Fruit fly (Drosophila melanogaster) Kc167 (cell line): ENCODE measurements around the gene CG31404.

Source experiments
- Myc ChIP-seq: fragments of >200 bp; optimal IDR thresholded peaks from 2 replicates; lab custom pipeline; 2017; ENCODE audit warnings: missing external identifiers
- Sin3A ChIP-seq: fragments of >200 bp; optimal IDR thresholded peaks from 2 replicates; lab custom pipeline; 2018; ENCODE audit warnings: missing external identifiers
- h ChIP-seq: fragments of >200 bp; optimal IDR thresholded peaks from 3 replicates; lab custom pipeline; 2018; ENCODE audit warnings: missing external identifiers
- insv ChIP-seq: fragments of >200 bp; optimal IDR thresholded peaks from 3 replicates; lab custom pipeline; 2018; ENCODE audit warnings: missing external identifiers
- psq ChIP-seq: fragments of >200 bp; optimal IDR thresholded peaks from 2 replicates; lab custom pipeline; 2017; ENCODE audit warnings: missing external identifiers
- ttk ChIP-seq: sonication (Bioruptor generic); optimal IDR thresholded peaks from 2 replicates; lab custom pipeline; 2017; ENCODE audit warnings: missing external identifiers

Gene CG31404

DNA sequence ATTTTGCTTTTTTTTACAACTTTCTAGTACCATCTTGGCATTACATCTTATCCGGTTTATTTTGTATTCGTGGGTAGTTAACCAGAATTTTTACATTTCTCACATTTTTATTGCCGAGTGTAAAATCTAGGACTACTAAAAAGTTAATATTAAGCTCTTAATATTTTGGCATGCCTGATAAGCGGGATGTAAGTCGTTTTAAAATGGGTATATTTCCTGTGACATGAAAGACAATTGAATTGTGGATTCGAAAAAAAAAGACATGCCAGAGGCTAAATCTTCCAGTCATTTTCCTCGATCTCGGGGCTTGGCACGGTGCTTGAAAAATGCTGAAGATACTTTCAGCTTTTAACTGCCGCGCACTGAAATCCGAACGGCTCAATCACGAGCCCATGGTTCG is 1.3 kb upstream of the CG31404 start, which contains the start of gene CG31245:
Gene CG31245, minus strand, starts transcription at position 101 of the 400 bp plus-strand sequence.
- TF ChIP-seq insv (lab: Kevin White, UChicago) (no peak), Sin3A (lab: Kevin White, UChicago) (no peak), ttk (lab: Kevin White, UChicago) (no peak), psq (lab: Kevin White, UChicago) (no peak)

DNA sequence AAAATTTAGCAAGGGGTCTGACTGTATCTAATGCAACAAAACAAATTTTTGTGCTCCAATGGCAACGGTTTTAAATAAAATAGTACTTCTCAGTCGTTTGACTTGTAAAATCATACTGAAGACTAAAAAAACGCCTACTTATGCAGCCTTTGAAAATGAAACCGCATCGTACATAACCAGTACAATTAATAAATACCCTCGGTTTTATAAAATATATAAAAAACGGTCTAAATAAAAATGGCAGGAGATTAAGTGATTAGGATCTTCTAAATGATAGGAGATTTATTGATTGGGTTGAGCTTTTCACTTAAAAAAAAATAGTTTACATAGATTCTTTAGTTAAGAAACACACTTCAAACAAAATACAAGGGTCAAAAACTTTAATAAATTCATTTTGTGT is 1.1 kb downstream of the CG31404 start, which contains the start of gene CG3581:
Gene CG3581, minus strand, starts transcription at position 101 of the 400 bp plus-strand sequence.
- TF ChIP-seq Myc = no peak
- no peak for TF ChIP-seq insv (lab: Kevin White, UChicago)
- TF ChIP-seq Sin3A (lab: Kevin White, UChicago) = no peak
- TF ChIP-seq psq (lab: Kevin White, UChicago) = no peak
- TF ChIP-seq h (lab: Kevin White, UChicago) = no peak
- no peak for TF ChIP-seq ttk (lab: Kevin White, UChicago)

DNA sequence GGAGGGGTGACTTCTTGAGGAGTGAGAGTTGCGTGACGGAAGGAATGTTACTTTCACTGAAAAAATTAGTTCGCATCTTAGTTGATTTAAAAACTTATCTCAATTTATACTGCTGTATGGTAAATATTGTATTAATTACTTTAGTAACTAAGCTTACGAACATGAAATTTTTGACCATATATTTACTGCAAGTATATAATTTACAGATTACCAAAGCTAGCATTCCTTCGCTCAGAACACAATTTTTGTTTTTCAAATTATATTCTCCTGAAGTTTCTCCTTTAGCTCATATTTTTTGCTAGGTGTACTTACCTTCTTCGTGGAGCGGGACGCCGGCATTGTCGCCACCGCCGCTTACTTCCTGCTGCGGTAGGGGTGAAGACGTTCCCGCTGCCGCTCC is 5.1 kb downstream of the CG31404 start:
- no peak for TF ChIP-seq insv (lab: Kevin White, UChicago)
- TF ChIP-seq h (lab: Kevin White, UChicago) = no peak
- TF ChIP-seq Sin3A (lab: Kevin White, UChicago) = no peak
- TF ChIP-seq ttk (lab: Kevin White, UChicago) = no peak
- no peak for TF ChIP-seq Myc
- TF ChIP-seq psq (lab: Kevin White, UChicago) = no peak

DNA sequence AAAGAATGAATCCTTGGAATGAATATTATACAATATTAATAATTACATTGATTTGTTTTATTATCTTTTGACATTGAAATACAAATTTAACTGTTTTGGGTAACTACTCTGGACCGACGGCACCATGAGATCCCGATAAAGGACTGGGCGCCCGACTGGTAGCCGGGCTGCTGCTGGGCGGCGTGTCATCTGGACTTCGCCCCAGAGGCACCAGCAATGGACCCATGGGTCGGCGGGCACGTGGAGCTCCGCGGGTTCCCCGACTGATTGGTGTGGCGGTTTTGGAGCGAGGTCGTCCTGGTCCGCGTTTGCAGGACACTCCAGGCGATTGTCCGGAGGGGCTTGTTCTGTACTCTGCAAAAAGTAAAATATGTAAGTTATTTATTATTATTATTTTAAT is 6.8 kb downstream of the CG31404 start:
- TF ChIP-seq h (lab: Kevin White, UChicago) (no peak), Sin3A (lab: Kevin White, UChicago) (no peak), ttk (lab: Kevin White, UChicago) (no peak), psq (lab: Kevin White, UChicago) (no peak), insv (lab: Kevin White, UChicago) (no peak), Myc (no peak)

DNA sequence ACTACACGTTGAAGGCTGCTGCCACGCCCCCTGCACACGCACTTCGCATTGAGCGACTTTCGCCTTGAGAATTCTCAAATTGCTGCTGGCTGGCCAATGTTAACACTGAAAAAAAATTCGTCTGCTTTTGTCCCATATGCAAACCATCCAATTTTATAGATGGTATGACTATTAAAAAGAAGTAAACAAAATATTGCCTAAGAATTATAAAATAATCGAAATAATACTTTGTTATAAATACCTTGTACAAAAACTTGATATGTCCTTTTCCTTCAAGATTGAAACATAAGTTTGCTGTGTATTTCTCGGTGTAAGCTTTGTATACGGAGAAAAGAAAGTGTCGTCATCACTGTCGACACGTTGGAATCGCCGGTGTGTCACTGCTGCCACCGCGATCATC is 12.9 kb downstream of the CG31404 start:
- TF ChIP-seq psq (lab: Kevin White, UChicago) (no peak), h (lab: Kevin White, UChicago) (no peak)

DNA sequence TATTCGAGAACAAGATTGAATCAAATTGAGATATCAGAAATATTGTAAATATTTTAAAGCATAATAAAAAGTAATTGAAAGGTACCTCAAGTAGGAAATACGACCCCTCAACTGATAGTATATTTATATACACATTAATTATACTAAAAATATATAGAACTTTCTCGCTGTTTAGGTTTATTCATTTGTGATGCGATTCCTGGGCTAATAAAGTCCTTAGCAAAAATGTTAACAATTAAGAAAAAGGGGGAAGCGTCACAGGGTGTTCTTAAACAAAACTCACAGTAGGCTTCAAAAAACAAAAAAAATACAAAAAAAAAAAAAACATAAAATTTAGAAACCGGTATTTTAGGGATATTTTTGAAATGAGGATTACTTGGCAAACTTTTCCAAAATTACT is 22.1 kb downstream of the CG31404 start, which contains the start of gene CG43203:
Gene CG43203, plus strand, starts transcription at position 301 of the 400 bp plus-strand sequence.
- TF ChIP-seq Myc (no peak), ttk (lab: Kevin White, UChicago) (no peak), Sin3A (lab: Kevin White, UChicago) (no peak), psq (lab: Kevin White, UChicago) (no peak), h (lab: Kevin White, UChicago) (no peak), insv (lab: Kevin White, UChicago) (no peak)

DNA sequence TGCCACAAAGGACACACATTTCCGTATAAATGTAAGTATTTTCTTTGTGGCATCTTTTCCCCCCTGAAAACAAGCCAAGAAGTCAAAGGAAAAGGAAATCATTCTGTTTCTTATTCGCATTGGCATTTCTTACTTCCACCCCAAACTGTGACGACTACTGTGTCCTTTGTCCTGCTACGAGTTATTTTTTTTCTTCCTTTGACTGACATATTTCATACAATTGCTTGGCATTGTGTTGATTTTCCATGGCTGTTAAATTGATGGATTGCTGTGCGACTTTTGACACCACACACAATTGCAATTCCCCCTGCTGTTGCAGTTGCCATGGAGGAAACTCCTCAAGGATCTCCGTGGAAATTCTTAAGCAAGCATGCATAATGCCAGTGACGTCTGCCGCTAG is 23.7 kb downstream of the CG31404 start:
- TF ChIP-seq Sin3A (lab: Kevin White, UChicago) (no peak), psq (lab: Kevin White, UChicago) (no peak), h (lab: Kevin White, UChicago) (no peak), Myc (no peak), insv (lab: Kevin White, UChicago) (no peak), ttk (lab: Kevin White, UChicago) (no peak)

DNA sequence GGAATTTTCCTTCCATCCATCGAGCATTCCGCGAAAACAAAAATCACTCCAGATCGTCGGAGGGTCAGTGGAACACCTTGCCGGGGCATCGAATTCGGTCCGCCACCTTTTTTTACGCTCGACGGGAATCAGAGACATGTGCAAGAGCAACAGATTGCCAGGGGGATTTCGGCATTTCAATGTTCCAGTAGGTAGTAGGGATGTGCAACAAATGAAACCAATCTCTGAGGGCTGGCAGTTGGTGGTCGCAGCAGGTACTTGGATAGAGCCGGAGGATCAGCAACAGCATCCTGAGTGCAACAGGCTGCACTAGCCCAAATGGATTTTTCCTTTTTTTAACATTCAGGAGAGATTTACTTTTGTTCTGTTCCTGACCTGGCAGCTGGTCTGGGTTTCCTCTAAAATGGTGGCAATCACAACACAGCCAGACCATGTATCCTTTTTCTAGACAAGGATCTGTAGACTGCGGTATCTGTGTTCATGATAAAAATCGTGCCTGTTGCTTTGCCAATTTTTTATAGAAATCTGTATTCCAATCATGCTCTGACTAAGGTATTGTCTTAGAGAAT is 25.4 kb downstream of the CG31404 start:
- TF ChIP-seq ttk (lab: Kevin White, UChicago) = no peak
- TF ChIP-seq h (lab: Kevin White, UChicago) = no peak
- TF ChIP-seq insv (lab: Kevin White, UChicago) = no peak
- TF ChIP-seq Myc = no peak
- TF ChIP-seq psq (lab: Kevin White, UChicago) = no peak
- TF ChIP-seq Sin3A (lab: Kevin White, UChicago) = no peak

DNA sequence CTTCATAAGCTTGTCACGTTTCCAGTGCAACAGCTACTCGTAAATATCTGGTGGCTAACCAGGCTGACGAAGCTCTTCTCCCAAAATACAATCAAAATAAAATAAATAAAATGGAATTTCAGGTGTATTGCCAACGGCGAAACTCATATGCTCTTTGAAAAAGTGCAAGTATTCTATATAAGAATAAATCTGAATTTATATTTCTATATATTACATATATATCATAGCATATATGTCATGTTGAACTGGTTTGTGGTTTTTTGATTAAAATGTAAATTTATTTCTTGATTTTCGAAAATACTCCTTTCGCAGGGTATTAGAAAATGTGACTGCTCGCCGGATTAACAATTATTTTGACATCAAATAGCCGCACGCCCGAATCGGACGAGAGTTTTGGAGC is 28.1 kb downstream of the CG31404 start:
- TF ChIP-seq psq (lab: Kevin White, UChicago) (no peak), insv (lab: Kevin White, UChicago) (no peak), ttk (lab: Kevin White, UChicago) (no peak), Myc (no peak), Sin3A (lab: Kevin White, UChicago) (no peak), h (lab: Kevin White, UChicago) (no peak)

DNA sequence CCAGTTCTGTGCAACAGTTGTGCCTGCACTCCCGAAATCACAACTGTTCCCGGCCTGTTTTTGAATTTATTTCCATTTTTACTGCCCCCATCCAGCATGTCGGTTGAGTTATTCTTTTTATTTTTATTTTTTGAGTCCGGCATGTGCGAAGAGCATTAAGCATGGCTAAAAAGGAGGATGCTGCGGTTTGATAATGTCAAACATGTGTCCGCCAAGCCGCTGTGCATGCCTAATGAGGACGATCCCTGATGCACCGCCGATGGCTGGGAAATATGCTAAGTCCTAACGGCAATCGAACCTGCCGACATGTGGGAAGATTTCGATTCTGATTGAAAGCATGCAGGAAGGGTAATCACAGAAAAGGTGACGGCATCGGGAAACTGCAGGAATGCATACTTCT is 29.3 kb downstream of the CG31404 start:
- TF ChIP-seq h (lab: Kevin White, UChicago) = no peak
- no peak for TF ChIP-seq Sin3A (lab: Kevin White, UChicago)
- no peak for TF ChIP-seq insv (lab: Kevin White, UChicago)
- TF ChIP-seq Myc = no peak
- TF ChIP-seq psq (lab: Kevin White, UChicago) = no peak
- no peak for TF ChIP-seq ttk (lab: Kevin White, UChicago)

DNA sequence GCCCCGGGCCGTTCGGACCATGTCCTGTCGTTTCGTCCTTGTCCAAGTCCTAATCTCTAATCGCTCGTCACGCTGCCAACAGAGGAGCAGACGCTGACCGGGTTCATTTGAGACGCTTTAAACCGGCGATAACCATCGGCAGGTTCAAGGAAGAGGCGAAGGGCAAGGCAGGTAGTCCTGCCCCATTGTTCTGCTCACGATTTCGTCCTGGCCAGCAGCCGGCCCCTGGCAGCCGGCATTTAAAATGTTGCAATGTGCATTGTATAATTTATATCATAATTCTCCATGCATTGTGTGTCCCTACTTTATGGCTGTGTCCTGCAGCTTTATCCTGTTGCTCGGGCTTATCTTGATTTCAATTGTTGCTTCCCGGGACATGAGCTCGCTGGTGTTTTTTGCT is 30.6 kb downstream of the CG31404 start:
- TF ChIP-seq insv (lab: Kevin White, UChicago) (no peak), Myc (no peak), Sin3A (lab: Kevin White, UChicago) (no peak), ttk (lab: Kevin White, UChicago) (no peak), psq (lab: Kevin White, UChicago) (no peak), h (lab: Kevin White, UChicago) (no peak)

DNA sequence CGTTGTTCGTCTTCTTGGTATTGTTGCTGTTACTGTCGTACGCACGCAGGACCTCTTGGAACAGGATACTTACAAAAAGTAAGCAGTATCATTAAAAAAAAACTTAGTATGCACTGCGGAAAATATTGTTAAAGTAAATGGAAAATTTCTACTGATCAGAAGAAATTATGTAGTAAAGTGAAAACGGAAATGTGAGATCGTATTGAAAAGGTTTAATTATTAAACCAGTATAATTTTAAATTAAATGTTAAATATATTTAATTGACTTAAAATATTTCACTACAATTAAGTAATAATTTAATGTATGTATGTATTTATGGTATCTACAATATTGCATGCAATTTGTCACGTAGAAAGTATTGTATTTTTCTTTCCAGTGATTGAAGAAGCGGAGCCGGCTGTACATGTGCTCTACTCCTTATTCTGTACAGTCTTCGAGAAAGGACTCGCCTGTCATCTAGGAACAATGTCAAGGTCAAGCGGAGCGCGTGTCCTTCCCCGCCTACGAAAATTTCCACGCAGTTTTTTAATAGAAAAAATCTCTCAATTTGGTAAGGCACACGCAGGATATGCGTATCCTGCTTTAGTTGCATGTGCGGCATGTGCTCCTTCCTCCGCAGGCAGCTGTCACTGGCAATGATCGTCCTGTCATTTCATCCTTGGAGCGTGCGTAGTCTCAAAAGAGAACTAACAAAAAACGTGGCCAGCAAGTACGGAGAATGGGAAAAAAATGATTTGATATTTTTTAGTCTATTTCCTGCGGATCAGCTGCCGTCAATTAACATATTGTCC is 32.1 kb downstream of the CG31404 start:
- TF ChIP-seq Sin3A (lab: Kevin White, UChicago) = no peak
- TF ChIP-seq psq (lab: Kevin White, UChicago) = no peak
- TF ChIP-seq Myc = no peak
- TF ChIP-seq h (lab: Kevin White, UChicago) = no peak
- no peak for TF ChIP-seq insv (lab: Kevin White, UChicago)
- TF ChIP-seq ttk (lab: Kevin White, UChicago) = no peak
